Worm (Caenorhabditis elegans): ENCODE data around the gene cutl-17.

The cutl-17 gene

DNA sequence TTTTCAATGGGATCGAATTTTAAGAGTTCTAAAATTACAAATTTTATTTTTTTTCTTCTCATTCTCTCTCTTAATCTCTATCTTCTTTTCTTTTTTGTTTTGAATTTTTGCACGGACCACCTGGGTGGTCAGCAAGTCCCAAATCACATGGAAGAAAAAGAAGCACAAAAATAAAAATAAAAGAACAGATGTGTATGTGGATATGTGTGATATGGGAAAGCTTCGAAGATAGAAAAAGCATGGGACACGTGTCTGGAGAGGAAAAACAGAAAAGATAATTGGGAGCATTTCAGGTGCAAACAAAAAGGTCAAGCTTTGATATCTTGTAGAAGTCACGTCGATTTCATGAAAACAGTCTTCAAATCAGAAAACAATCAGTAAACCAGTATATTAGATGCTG, 10.1 kb downstream of the cutl-17 start, which contains the start of gene hsp-12.6:
Gene hsp-12.6, minus strand, starts transcription at position 20 of the 400 bp plus-strand sequence.
- TF ChIP-seq ceh-34 (tag; optimal IDR thresholded peaks at IDR 0.05): no peak
- TF ChIP-seq ceh-31 (tag; optimal IDR thresholded peaks at IDR 0.05): no peak
- no peak for TF ChIP-seq eyg-1 (tag; optimal IDR thresholded peaks at IDR 0.05)
- no peak for TF ChIP-seq che-1 (tag; optimal IDR thresholded peaks at IDR 0.05)
- no peak for TF ChIP-seq unc-42 (tag; optimal IDR thresholded peaks at IDR 0.05)
- TF ChIP-seq ets-4 (tag; optimal IDR thresholded peaks at IDR 0.05): no peak
- no peak for TF ChIP-seq ceh-48 (tag; optimal IDR thresholded peaks at IDR 0.05)
- TF ChIP-seq dve-1 (tag; optimal IDR thresholded peaks at IDR 0.05): no peak
- no peak for TF ChIP-seq ttx-3 (tag; optimal IDR thresholded peaks at IDR 0.05)
- TF ChIP-seq nfya-1 (tag; optimal IDR thresholded peaks at IDR 0.05): no peak
- TF ChIP-seq sdc-2 (tag; optimal IDR thresholded peaks at IDR 0.05): no peak
- TF ChIP-seq pax-1 (tag; optimal IDR thresholded peaks at IDR 0.05): no peak
- no peak for TF ChIP-seq odd-2 (tag; optimal IDR thresholded peaks at IDR 0.05)
- TF ChIP-seq gmeb-2 (tag; optimal IDR thresholded peaks at IDR 0.05): no peak
- no peak for TF ChIP-seq sox-4 (tag; optimal IDR thresholded peaks at IDR 0.05)
- no peak for TF ChIP-seq lim-6 (tag; optimal IDR thresholded peaks at IDR 0.05)
- no peak for TF ChIP-seq elt-2 (tag; optimal IDR thresholded peaks at IDR 0.05)
- no peak for TF ChIP-seq ceh-9 (tag; optimal IDR thresholded peaks at IDR 0.05)
- TF ChIP-seq ceh-2 (tag; optimal IDR thresholded peaks at IDR 0.05): no peak

DNA sequence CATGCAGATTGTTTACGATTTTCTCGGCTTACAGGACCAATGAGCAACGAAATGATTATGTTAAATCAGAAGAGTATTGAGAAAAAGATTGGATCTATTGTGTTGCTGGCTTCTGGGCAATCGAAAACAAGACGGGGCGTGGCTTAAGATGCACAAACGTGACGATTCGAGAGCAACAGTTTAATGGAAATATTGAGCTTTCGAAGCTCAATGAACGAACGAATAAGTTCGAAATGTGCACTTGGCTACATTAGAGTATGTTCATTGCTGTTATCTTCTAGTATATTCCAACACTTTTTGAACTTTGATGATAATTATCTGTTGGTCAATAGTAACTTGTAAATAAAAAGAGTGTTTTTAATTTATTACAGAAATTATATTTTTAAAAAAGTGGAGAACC, 11.9 kb downstream of the cutl-17 start, which contains the start of gene hsp-12.3:
Gene hsp-12.3, minus strand, starts transcription at position 101 of the 400 bp plus-strand sequence.
- TF ChIP-seq ets-4 (tag; optimal IDR thresholded peaks at IDR 0.05) (no peak), hlh-8 (tag; optimal IDR thresholded peaks at IDR 0.05) (no peak), lim-6 (tag; optimal IDR thresholded peaks at IDR 0.05) (no peak), tbx-2 (tag; optimal IDR thresholded peaks at IDR 0.05) (no peak), odd-2 (tag; optimal IDR thresholded peaks at IDR 0.05) (no peak), unc-86 (tag; optimal IDR thresholded peaks at IDR 0.05) (no peak), pat-9 (tag; optimal IDR thresholded peaks at IDR 0.05) (no peak), gmeb-2 (tag; optimal IDR thresholded peaks at IDR 0.05) (no peak), syd-9 (tag; optimal IDR thresholded peaks at IDR 0.05) (no peak), madf-2 (tag; optimal IDR thresholded peaks at IDR 0.05) (no peak), F13H6.1 (tag; optimal IDR thresholded peaks at IDR 0.05) (no peak), nhr-232 (tag; optimal IDR thresholded peaks at IDR 0.05) (no peak), hlh-15 (tag; optimal IDR thresholded peaks at IDR 0.05) (no peak)

DNA sequence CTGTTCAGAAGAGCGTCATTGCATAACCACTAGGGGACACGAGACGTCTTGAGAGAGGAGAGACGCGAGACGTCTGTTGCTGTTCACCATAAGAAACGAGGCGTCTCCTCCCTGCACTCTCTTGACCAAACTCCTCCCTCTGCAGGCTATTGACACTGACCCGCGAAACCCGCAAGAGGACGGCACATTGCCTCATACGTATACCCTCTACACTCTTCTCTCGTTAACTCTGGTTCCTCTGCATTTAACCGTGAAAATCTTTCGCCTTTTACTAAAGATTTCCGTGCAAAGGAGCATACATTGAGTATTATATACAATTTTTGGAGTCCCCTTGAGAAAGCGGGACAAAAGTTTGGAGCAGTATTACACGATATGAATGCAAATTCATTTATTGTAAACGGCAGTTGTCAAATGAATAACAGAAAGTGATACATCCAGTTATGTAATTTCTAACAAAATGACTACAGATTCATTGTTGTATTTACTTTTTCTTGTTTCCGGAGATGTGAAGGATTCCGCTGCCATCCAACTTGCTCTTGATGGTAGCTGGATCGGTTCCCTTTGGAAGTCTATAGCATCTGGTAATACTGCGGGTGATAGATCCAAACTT, 12.8 kb downstream of the cutl-17 start:
- TF ChIP-seq hlh-15 (tag; optimal IDR thresholded peaks at IDR 0.05): no peak
- TF ChIP-seq ztf-16 (tag; optimal IDR thresholded peaks at IDR 0.05): peak; percentile 40
- no peak for TF ChIP-seq gmeb-2 (tag; optimal IDR thresholded peaks at IDR 0.05)
- peak; percentile 77 for TF ChIP-seq ceh-18 (tag; optimal IDR thresholded peaks at IDR 0.05)
- TF ChIP-seq nfya-1 (tag; optimal IDR thresholded peaks at IDR 0.05): peak; percentile 83
- no peak for TF ChIP-seq elt-4 (tag; optimal IDR thresholded peaks at IDR 0.05)
- TF ChIP-seq fkh-10 (GFP tag; optimal IDR thresholded peaks at IDR 0.05): no peak
- TF ChIP-seq hlh-6 (tag; optimal IDR thresholded peaks at IDR 0.05): no peak
- peak; percentile 21 for TF ChIP-seq ttx-3 (tag; optimal IDR thresholded peaks at IDR 0.05)
- TF ChIP-seq ceh-14 (tag; optimal IDR thresholded peaks at IDR 0.05): peak; percentile 50
- no peak for TF ChIP-seq ceh-9 (tag; optimal IDR thresholded peaks at IDR 0.05)
- no peak for TF ChIP-seq ceh-24 (tag; optimal IDR thresholded peaks at IDR 0.05)
- no peak for TF ChIP-seq lin-11 (tag; optimal IDR thresholded peaks at IDR 0.05)
- no peak for TF ChIP-seq K09A11.1 (tag; optimal IDR thresholded peaks at IDR 0.05; ENCODE audit: insufficient read depth)
- peak; percentile 79 for TF ChIP-seq unc-42 (tag; optimal IDR thresholded peaks at IDR 0.05)
- peak; percentile 37 for TF ChIP-seq sdc-2 (tag; optimal IDR thresholded peaks at IDR 0.05)
- peak; percentile 50 for TF ChIP-seq unc-55 (GFP tag; optimal IDR thresholded peaks at IDR 0.05)
- TF ChIP-seq rnt-1 (tag; optimal IDR thresholded peaks at IDR 0.05): peak; percentile 67
- peak; percentile 61 for TF ChIP-seq ceh-30 (tag; optimal IDR thresholded peaks at IDR 0.05)
- TF ChIP-seq ets-4 (tag; optimal IDR thresholded peaks at IDR 0.05): peak; percentile 61
- TF ChIP-seq ceh-2 (tag; optimal IDR thresholded peaks at IDR 0.05): peak; percentile 41
- TF ChIP-seq lim-6 (tag; optimal IDR thresholded peaks at IDR 0.05): no peak
- TF ChIP-seq elt-2 (tag; optimal IDR thresholded peaks at IDR 0.05): peak; percentile 77
- peak; percentile 59 for TF ChIP-seq pax-1 (tag; optimal IDR thresholded peaks at IDR 0.05)
- TF ChIP-seq T23F11.4 (GFP tag; optimal IDR thresholded peaks at IDR 0.05): no peak
- peak; percentile 59 for TF ChIP-seq syd-9 (tag; optimal IDR thresholded peaks at IDR 0.05)
- no peak for TF ChIP-seq fax-1 (tag; optimal IDR thresholded peaks at IDR 0.05)
- TF ChIP-seq K02D7.2 (tag; optimal IDR thresholded peaks at IDR 0.05): no peak
- no peak for TF ChIP-seq pat-9 (tag; optimal IDR thresholded peaks at IDR 0.05)
- peak; percentile 6 for TF ChIP-seq tbx-7 (tag; optimal IDR thresholded peaks at IDR 0.05)
- TF ChIP-seq Y22D7AL.16 (tag; optimal IDR thresholded peaks at IDR 0.05): no peak
- TF ChIP-seq ref-2 (tag; optimal IDR thresholded peaks at IDR 0.05): peak; percentile 76
- peak; percentile 26 for TF ChIP-seq hlh-8 (tag; optimal IDR thresholded peaks at IDR 0.05)
- TF ChIP-seq ceh-45 (GFP tag; IDR thresholded peaks at IDR 0.05): no peak

Data from whole organism, late embryonic.